Worm (Caenorhabditis elegans) whole organism, L4 larva: ENCODE results near the gene clh-5.

ENCODE experiments used
- D1046.2 ChIP-seq: fragments of 200-800 bp; sonication (Bioruptor generic); IDR thresholded peaks from 2 replicates; pipeline ENCODE4 v1.3.6; 2022; ENCODE audit warnings: missing genetic modification characterization, missing compliant biosample characterization
- F10B5.3 ChIP-seq: sonication (generic microtip); optimal IDR thresholded peaks from 2 replicates; lab custom pipeline; 2016; ENCODE audit warnings: mild to moderate bottlenecking, missing genetic modification characterization, missing compliant biosample characterization
- F49E8.2 ChIP-seq: sonication (generic microtip); optimal IDR thresholded peaks from 2 replicates; lab custom pipeline; 2016; ENCODE audit warnings: missing compliant biosample characterization, mild to moderate bottlenecking, missing genetic modification characterization, borderline replicate concordance
- Y105C5A.15 ChIP-seq: fragments of 200-800 bp; sonication (Bioruptor generic); IDR thresholded peaks from 2 replicates; pipeline ENCODE4 v1.3.6; 2022; ENCODE audit warnings: missing genetic modification characterization, missing compliant biosample characterization
- aha-1 ChIP-seq: fragments of 150-350 bp; peaks from one replicate; lab custom pipeline; 2014; ENCODE audit warnings: missing biosample characterization, missing genetic modification characterization
- aly-2 ChIP-seq: sonication (generic microtip); optimal IDR thresholded peaks from 2 replicates; lab custom pipeline; 2018; ENCODE audit warnings: missing biosample characterization, missing genetic modification characterization
- ama-1 ChIP-seq: fragments of 150-350 bp; optimal IDR thresholded peaks from 2 replicates; lab custom pipeline; 2014; ENCODE audit warnings: inconsistent platforms, mixed read lengths
- arid-1 ChIP-seq: fragments of 200-800 bp; sonication (Bioruptor generic); conservative IDR thresholded peaks from 2 replicates; pipeline ENCODE4 v1.3.6; 2022; ENCODE audit warnings: missing genetic modification reagents, missing genetic modification characterization, missing compliant biosample characterization
- daf-12 ChIP-seq: fragments of 150-350 bp; optimal IDR thresholded peaks from 2 replicates; lab custom pipeline; 2014; ENCODE audit warnings: missing biosample characterization, missing genetic modification reagents, missing genetic modification characterization
- daf-16 ChIP-seq, 3 experiments: sonication (generic microtip); optimal IDR thresholded peaks; 2 replicates each; lab custom pipeline; 2016 to 2017; ENCODE audit warnings: missing genetic modification characterization in 3 of 3, missing genetic modification reagents in 3 of 3, mild to moderate bottlenecking in 2 of 3, missing compliant biosample characterization in 2 of 3, missing biosample characterization in 1 of 3, moderate library complexity in 1 of 3
- daf-8 ChIP-seq: fragments of 200-800 bp; sonication (Bioruptor generic); IDR thresholded peaks from 2 replicates; pipeline ENCODE4 v1.3.6; 2022; ENCODE audit warnings: missing genetic modification characterization, missing compliant biosample characterization
- dve-1 ChIP-seq: sonication (generic microtip); optimal IDR thresholded peaks from 2 replicates; lab custom pipeline; 2017; ENCODE audit warnings: antibody characterized with exemption, mild to moderate bottlenecking, missing genetic modification characterization, missing compliant biosample characterization; ENCODE audit not compliant: insufficient read depth
- fos-1 ChIP-seq: fragments of 150-350 bp; optimal IDR thresholded peaks from 2 replicates; lab custom pipeline; 2014; ENCODE audit warnings: missing biosample characterization, missing genetic modification characterization
- hlh-11 ChIP-seq: fragments of 200-800 bp; sonication (Bioruptor generic); optimal IDR thresholded peaks from 2 replicates; lab custom pipeline; 2018; ENCODE audit warnings: mild to moderate bottlenecking, missing genetic modification characterization, missing compliant biosample characterization
- hlh-30 ChIP-seq: sonication (generic microtip); optimal IDR thresholded peaks from 2 replicates; lab custom pipeline; 2017; ENCODE audit warnings: antibody characterized with exemption, mild to moderate bottlenecking, missing genetic modification characterization, missing compliant biosample characterization; ENCODE audit not compliant: insufficient read depth
- hmg-1.1 ChIP-seq: fragments of 200-800 bp; sonication (Bioruptor generic); IDR thresholded peaks from 2 replicates; pipeline ENCODE4 v1.3.6; 2022; ENCODE audit warnings: missing genetic modification reagents, missing genetic modification characterization, missing compliant biosample characterization
- lin-1 ChIP-seq: fragments of 200-800 bp; sonication (Bioruptor generic); IDR thresholded peaks from 2 replicates; pipeline ENCODE4 v1.3.6; 2022; ENCODE audit warnings: missing genetic modification reagents, missing genetic modification characterization, missing compliant biosample characterization
- lin-39 ChIP-seq: fragments of 150-350 bp; optimal IDR thresholded peaks from 2 replicates; lab custom pipeline; 2014; ENCODE audit warnings: missing biosample characterization, missing genetic modification reagents, missing genetic modification characterization
- lsy-2 ChIP-seq, 2 experiments: fragments of 150-350 bp in 1 of 2; sonication (generic microtip) in 1 of 2; optimal IDR thresholded peaks; 2 replicates each; lab custom pipeline; 2014 to 2017; ENCODE audit warnings: missing biosample characterization in 2 of 2, missing genetic modification characterization in 2 of 2
- mdl-1 ChIP-seq, 2 experiments: fragments of 150-350 bp in 1 of 2; sonication (generic microtip) in 1 of 2; optimal IDR thresholded peaks; 2 replicates each; lab custom pipeline; 2014 to 2017; ENCODE audit warnings: missing biosample characterization in 2 of 2, missing genetic modification characterization in 2 of 2
- mep-1 ChIP-seq: fragments of 150-350 bp; sonication (generic microtip); optimal IDR thresholded peaks from 3 replicates; lab custom pipeline; 2014; ENCODE audit warnings: missing biosample characterization, missing genetic modification characterization
- mes-2 ChIP-seq: sonication (generic microtip); optimal IDR thresholded peaks from 2 replicates; lab custom pipeline; 2016; ENCODE audit warnings: missing genotype, mild to moderate bottlenecking, missing genetic modification characterization, missing compliant biosample characterization; ENCODE audit not compliant: poor library complexity, severe bottlenecking
- nhr-28 ChIP-seq: fragments of 150-350 bp; optimal IDR thresholded peaks from 2 replicates; lab custom pipeline; 2014; ENCODE audit warnings: missing biosample characterization, missing genetic modification characterization
- nhr-41 ChIP-seq: fragments of 200-800 bp; sonication (Bioruptor generic); IDR thresholded peaks from 2 replicates; pipeline ENCODE4 v1.3.6; 2022; ENCODE audit warnings: missing genetic modification reagents, missing genetic modification characterization, missing compliant biosample characterization
- nhr-42 ChIP-seq: fragments of 200-800 bp; sonication (Bioruptor generic); IDR thresholded peaks from 2 replicates; pipeline ENCODE4 v1.3.6; 2022; ENCODE audit warnings: missing genetic modification characterization, missing compliant biosample characterization
- nhr-6 ChIP-seq: fragments of 150-350 bp; optimal IDR thresholded peaks from 2 replicates; lab custom pipeline; 2014; ENCODE audit warnings: missing biosample characterization, missing genetic modification characterization
- nhr-77 ChIP-seq: fragments of 150-350 bp; optimal IDR thresholded peaks from 2 replicates; lab custom pipeline; 2014; ENCODE audit warnings: missing biosample characterization, missing genetic modification characterization
- pha-4 ChIP-seq, 2 experiments: fragments of 150-350 bp in 1 of 2; fragments of 200-800 bp in 1 of 2; sonication (Bioruptor generic) in 1 of 2; IDR thresholded peaks in 1 of 2; optimal IDR thresholded peaks in 1 of 2; 2 replicates each; pipeline versions ENCODE4 v1.3.6 to Lab custom; 2014 to 2022; ENCODE audit warnings: missing genetic modification characterization in 2 of 2, missing genetic modification reagents in 2 of 2, missing biosample characterization in 1 of 2, missing compliant biosample characterization in 1 of 2
- snpc-1.2 ChIP-seq: fragments of 200-800 bp; sonication (Bioruptor generic); IDR thresholded peaks from 2 replicates; pipeline ENCODE4 v1.3.6; 2022; ENCODE audit warnings: missing genetic modification reagents, missing genetic modification characterization, missing compliant biosample characterization
- tag-97 ChIP-seq: fragments of 200-800 bp; sonication (Bioruptor generic); IDR thresholded peaks from 2 replicates; pipeline ENCODE4 v1.3.6; 2022; ENCODE audit warnings: missing genetic modification characterization, missing compliant biosample characterization
- unc-62 ChIP-seq, 3 experiments: fragments of 150-350 bp in 1 of 3; sonication (generic microtip); optimal IDR thresholded peaks in 2 of 3; peaks in 1 of 3; 1 replicate in 1 of 3; 2 replicates in 2 of 3; lab custom pipeline; 2014 to 2017; ENCODE audit warnings: missing biosample characterization in 3 of 3, missing genetic modification characterization in 3 of 3, missing genetic modification reagents in 3 of 3, missing genotype in 1 of 3
- vab-7 ChIP-seq: fragments of 200-800 bp; sonication (Bioruptor generic); IDR thresholded peaks from 2 replicates; pipeline ENCODE4 v1.3.6; 2022; ENCODE audit warnings: missing genetic modification reagents, missing genetic modification characterization, missing compliant biosample characterization
- zfp-2 ChIP-seq: sonication (generic microtip); optimal IDR thresholded peaks from 2 replicates; lab custom pipeline; 2016; ENCODE audit warnings: mild to moderate bottlenecking, missing genetic modification characterization, missing compliant biosample characterization

Gene clh-5

ce11 chrII:9128132-9128531, 29.7 kb upstream of the clh-5 start (continued):
- TF ChIP-seq zfp-2 (tag; lab: Kevin White, UChicago) (no peak), F10B5.3 (no peak), lin-39 (tag; lab: Kevin White, UChicago) (no peak), snpc-1.2 (GFP tag; lab: Robert Waterston, UW) (no peak), Y105C5A.15 (no peak), arid-1 (GFP tag; lab: Robert Waterston, UW) (no peak), unc-62 (GFP tag; optimal IDR thresholded peaks at IDR 0.05 in 1 of 2; lab: Kevin White, UChicago) (peak in 1 of 2 experiments; percentile 45), unc-62 (tag; optimal IDR thresholded peaks at IDR 0.05; lab: Kevin White, UChicago) (no peak), ama-1 (lab: Kevin White, UChicago) (peak; percentile 70), daf-8 (GFP tag; lab: Robert Waterston, UW) (no peak), vab-7 (GFP tag; lab: Robert Waterston, UW) (no peak), daf-16 (GFP tag; optimal IDR thresholded peaks at IDR 0.05; lab: Kevin White, UChicago) (no peak), daf-16 (tag; optimal IDR thresholded peaks at IDR 0.05; lab: Kevin White, UChicago) (peak; percentile 85), F49E8.2 (tag; lab: Kevin White, UChicago) (no peak), mdl-1 (tag; optimal IDR thresholded peaks at IDR 0.05; lab: Kevin White, UChicago) (peak; percentile 21 to 36), nhr-41 (GFP tag; lab: Robert Waterston, UW) (0 out of 2 replicates have a peak, but pooled peaks have one; percentile 6)

ce11 chrII:9127379-9127778, 29.0 kb upstream of the clh-5 start:
- TF ChIP-seq aha-1 (tag; lab: Kevin White, UChicago) = peak; percentile 93
- TF ChIP-seq hmg-1.1 (GFP tag; lab: Robert Waterston, UW) = 0 out of 2 replicates have a peak, but pooled peaks have one; percentile 0
- no peak for TF ChIP-seq arid-1 (GFP tag; lab: Robert Waterston, UW)
- peak in 1 of 2 experiments; percentile 7 for TF ChIP-seq unc-62 (GFP tag; optimal IDR thresholded peaks at IDR 0.05 in 1 of 2; lab: Kevin White, UChicago)
- TF ChIP-seq unc-62 (tag; optimal IDR thresholded peaks at IDR 0.05; lab: Kevin White, UChicago) = no peak

ce11 chrII:9126965-9127364, 28.6 kb upstream of the clh-5 start:
- no peak for TF ChIP-seq pha-4 (GFP tag; IDR thresholded peaks at IDR 0.05; lab: Robert Waterston, UW)
- peak; percentile 95 for TF ChIP-seq pha-4 (tag; optimal IDR thresholded peaks at IDR 0.05; lab: Kevin White, UChicago)
- TF ChIP-seq nhr-6 (tag; lab: Kevin White, UChicago) = peak; percentile 87
- TF ChIP-seq nhr-28 (tag; lab: Kevin White, UChicago) = peak; percentile 25
- TF ChIP-seq hlh-30 (tag; lab: Kevin White, UChicago) = peak; percentile 50
- no peak for TF ChIP-seq lin-1 (GFP tag; lab: Robert Waterston, UW)
- TF ChIP-seq nhr-77 (tag; lab: Kevin White, UChicago) = no peak
- TF ChIP-seq mes-2 (tag; lab: Kevin White, UChicago) = peak; percentile 52
- peak in 1 of 2 experiments; percentile 37 for TF ChIP-seq mdl-1 (tag; optimal IDR thresholded peaks at IDR 0.05; lab: Kevin White, UChicago)
- 0 out of 2 replicates have a peak, but pooled peaks have one; percentile 30 for TF ChIP-seq nhr-42 (GFP tag; lab: Robert Waterston, UW)
- no peak for TF ChIP-seq D1046.2 (GFP tag; lab: Robert Waterston, UW)
- TF ChIP-seq hlh-11 (tag; lab: Kevin White, UChicago) = peak; percentile 71
- no peak for TF ChIP-seq tag-97 (GFP tag; lab: Robert Waterston, UW)
- TF ChIP-seq aly-2 (tag; lab: Kevin White, UChicago) = no peak
- peak in 1 of 2 experiments; percentile 24 for TF ChIP-seq lsy-2 (tag; optimal IDR thresholded peaks at IDR 0.05; lab: Kevin White, UChicago)
- TF ChIP-seq hmg-1.1 (GFP tag; lab: Robert Waterston, UW) = 0 out of 2 replicates have a peak, but pooled peaks have one; percentile 10
- TF ChIP-seq dve-1 (tag; lab: Kevin White, UChicago) = peak; percentile 65
- TF ChIP-seq daf-12 (tag; lab: Kevin White, UChicago) = no peak
- peak; percentile 27 for TF ChIP-seq ama-1 (lab: Kevin White, UChicago)
- TF ChIP-seq daf-16 (GFP tag; optimal IDR thresholded peaks at IDR 0.05; lab: Kevin White, UChicago) = no peak
- TF ChIP-seq daf-16 (tag; optimal IDR thresholded peaks at IDR 0.05; lab: Kevin White, UChicago) = peak; percentile 19
- no peak for TF ChIP-seq Y105C5A.15
- peak; percentile 47 for TF ChIP-seq mep-1 (tag; lab: Kevin White, UChicago)
- no peak for TF ChIP-seq lin-39 (tag; lab: Kevin White, UChicago)
- TF ChIP-seq fos-1 (tag; lab: Kevin White, UChicago) = no peak
- 0 out of 2 replicates have a peak, but pooled peaks have one; percentile 35 for TF ChIP-seq arid-1 (GFP tag; lab: Robert Waterston, UW)
